Worm (Caenorhabditis elegans): ENCODE measurements around the gene F46H5.7.

Gene F46H5.7

ce11 chrX:7264591-7265306 is 22.0 kb upstream of the F46H5.7 start (continued):
- no peak for TF ChIP-seq lin-1 (GFP tag; IDR thresholded peaks at IDR 0.05)
- TF ChIP-seq dve-1 (tag; optimal IDR thresholded peaks at IDR 0.05; ENCODE audit: insufficient read depth) = peak; percentile 95
- peak; percentile 57 for TF ChIP-seq nhr-6 (tag; optimal IDR thresholded peaks at IDR 0.05)
- TF ChIP-seq daf-12 (tag; optimal IDR thresholded peaks at IDR 0.05) = no peak
- TF ChIP-seq dpl-1 (GFP tag; optimal IDR thresholded peaks at IDR 0.05) = peak; percentile 66
- TF ChIP-seq hlh-30 (tag; optimal IDR thresholded peaks at IDR 0.05; ENCODE audit: insufficient read depth) = peak; percentile 81
- TF ChIP-seq ceh-82 (tag; optimal IDR thresholded peaks at IDR 0.05) = no peak
- TF ChIP-seq dmd-6 (GFP tag; IDR thresholded peaks at IDR 0.05) = peak; percentile 88
- TF ChIP-seq gei-8 (GFP tag; optimal IDR thresholded peaks at IDR 0.05) = no peak
- TF ChIP-seq set-16 (GFP tag; IDR thresholded peaks at IDR 0.05) = peak; percentile 88
- peak; percentile 84 for TF ChIP-seq nhr-48 (tag; optimal IDR thresholded peaks at IDR 0.05)
- TF ChIP-seq ces-1 (GFP tag; optimal IDR thresholded peaks at IDR 0.05) = peak; percentile 0
- TF ChIP-seq mep-1 (tag; optimal IDR thresholded peaks at IDR 0.05) = peak; percentile 98
- 0 out of 2 replicates have a peak, but pooled peaks have one; percentile 52 for TF ChIP-seq php-3 (GFP tag; IDR thresholded peaks at IDR 0.05)
- TF ChIP-seq madf-5 (GFP tag; IDR thresholded peaks at IDR 0.05) = no peak
- TF ChIP-seq attf-4 (tag; optimal IDR thresholded peaks at IDR 0.05) = peak; percentile 21
- TF ChIP-seq fkh-10 (GFP tag; optimal IDR thresholded peaks at IDR 0.05) = peak; percentile 79
- peak; percentile 83 for TF ChIP-seq spr-1 (tag; optimal IDR thresholded peaks at IDR 0.05)
- no peak for TF ChIP-seq D1046.2 (GFP tag; IDR thresholded peaks at IDR 0.05)
- TF ChIP-seq daf-16 (GFP tag; optimal IDR thresholded peaks at IDR 0.05) = peak; percentile 57
- peak; percentile 82 for TF ChIP-seq daf-16 (tag; optimal IDR thresholded peaks at IDR 0.05)
- TF ChIP-seq skn-1 (tag; optimal IDR thresholded peaks at IDR 0.05) = no peak
- TF ChIP-seq hmg-1.1 (GFP tag; IDR thresholded peaks at IDR 0.05) = peak; percentile 96
- TF ChIP-seq mxl-3 (GFP tag; optimal IDR thresholded peaks at IDR 0.05) = peak; percentile 82
- TF ChIP-seq hlh-11 (tag; optimal IDR thresholded peaks at IDR 0.05) = peak; percentile 95
- no peak for TF ChIP-seq fos-1 (tag; optimal IDR thresholded peaks at IDR 0.05)
- no peak for TF ChIP-seq egl-27 (tag; optimal IDR thresholded peaks at IDR 0.05)
- no peak for TF ChIP-seq sdz-12 (GFP tag; optimal IDR thresholded peaks at IDR 0.05)

DNA sequence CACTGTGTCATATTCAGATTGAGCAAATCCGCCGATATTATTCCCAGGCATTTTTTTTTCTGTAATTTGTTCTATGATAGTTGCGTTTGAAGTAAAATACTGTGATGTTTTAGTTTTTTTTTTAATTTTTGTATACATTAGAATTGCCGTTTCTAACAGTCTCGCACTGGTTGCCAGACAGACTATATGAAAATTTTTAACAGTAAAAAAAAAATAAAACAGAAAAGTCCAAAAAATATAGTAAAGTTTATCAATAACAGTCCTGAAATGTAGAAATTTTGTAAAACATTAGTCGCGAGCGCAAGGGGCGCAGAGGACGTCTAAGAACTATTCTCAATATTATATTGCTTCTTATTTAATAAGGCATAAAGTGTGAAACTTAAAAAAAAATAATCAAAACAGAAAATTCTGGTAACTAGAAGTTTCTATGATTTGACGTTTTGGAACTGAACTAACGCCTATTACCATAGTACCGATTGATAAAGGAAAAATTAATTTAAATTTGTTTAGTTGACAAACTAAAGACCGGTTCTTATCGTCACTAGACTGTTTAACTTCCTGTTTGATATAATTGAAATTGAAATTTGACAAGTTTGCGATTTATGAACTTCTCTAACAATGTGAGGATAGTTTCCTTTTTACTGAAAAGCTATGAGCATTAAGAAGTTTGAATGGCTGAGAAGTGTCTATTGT is 17.7 kb upstream of the F46H5.7 start, which contains the start of gene lact-1:
Gene lact-1, minus strand, starts transcription at position 51 of the 693 bp plus-strand sequence.
- TF ChIP-seq T26A8.4 (GFP tag; IDR thresholded peaks at IDR 0.05) (no peak), nhr-111 (GFP tag; optimal IDR thresholded peaks at IDR 0.05) (no peak), daf-16 (GFP tag; optimal IDR thresholded peaks at IDR 0.05) (no peak), daf-16 (tag; optimal IDR thresholded peaks at IDR 0.05) (peak; percentile 61), pqm-1 (tag; optimal IDR thresholded peaks at IDR 0.05) (peak; percentile 38), unc-62 (GFP tag; optimal IDR thresholded peaks at IDR 0.05 in 1 of 2) (no peak), unc-62 (tag; optimal IDR thresholded peaks at IDR 0.05) (no peak), ztf-7 (tag; optimal IDR thresholded peaks at IDR 0.05) (no peak), cey-2 (tag; optimal IDR thresholded peaks at IDR 0.05; ENCODE audit: borderline replicate concordance, insufficient read depth) (no peak), T20F7.1 (GFP tag; optimal IDR thresholded peaks at IDR 0.05) (peak; percentile 32), jun-1 (tag; optimal IDR thresholded peaks at IDR 0.05) (no peak), mxl-3 (GFP tag; optimal IDR thresholded peaks at IDR 0.05) (no peak), F37D6.2 (tag; optimal IDR thresholded peaks at IDR 0.05) (no peak), tag-97 (GFP tag; IDR thresholded peaks at IDR 0.05) (no peak), daf-12 (tag; optimal IDR thresholded peaks at IDR 0.05) (no peak), dmd-9 (GFP tag; IDR thresholded peaks at IDR 0.05) (no peak), nhr-77 (tag; optimal IDR thresholded peaks at IDR 0.05) (no peak), dpl-1 (GFP tag; optimal IDR thresholded peaks at IDR 0.05) (no peak), dve-1 (tag; optimal IDR thresholded peaks at IDR 0.05; ENCODE audit: insufficient read depth) (peak; percentile 27), aha-1 (tag) (peak; percentile 55), lin-38 (GFP tag; IDR thresholded peaks at IDR 0.05) (no peak)

Data from whole organism, L4 larva.